Worm (Caenorhabditis elegans): Measurements from ENCODE around the gene C56G2.15.
A peak's percentile ranks its signal among the peaks of the same experiment; 100 is the strongest.

- no peak for TF ChIP-seq snpc-4 (tag; optimal IDR thresholded peaks at IDR 0.05)
- TF ChIP-seq spr-3 (GFP tag; optimal IDR thresholded peaks at IDR 0.05), result no peak
- no peak for TF ChIP-seq ceh-82 (tag; optimal IDR thresholded peaks at IDR 0.05)
- TF ChIP-seq unc-62 (GFP tag; optimal IDR thresholded peaks at IDR 0.05 in 1 of 2), result peak in 1 of 2 experiments; percentile 97
- TF ChIP-seq unc-62 (tag; optimal IDR thresholded peaks at IDR 0.05), result no peak
- TF ChIP-seq ztf-11 (tag; optimal IDR thresholded peaks at IDR 0.05), result no peak
- no peak for TF ChIP-seq ces-1 (GFP tag; optimal IDR thresholded peaks at IDR 0.05)
- TF ChIP-seq F26F4.8 (GFP tag; conservative IDR thresholded peaks at IDR 0.05), result no peak
- TF ChIP-seq lsy-2 (tag; optimal IDR thresholded peaks at IDR 0.05), result no peak
- TF ChIP-seq zag-1 (tag; optimal IDR thresholded peaks at IDR 0.05), result no peak
- no peak for TF ChIP-seq mdl-1 (tag; optimal IDR thresholded peaks at IDR 0.05)
- TF ChIP-seq Y48G9A.11 (GFP tag; IDR thresholded peaks at IDR 0.05), result no peak
- no peak for TF ChIP-seq lin-13 (GFP tag; optimal IDR thresholded peaks at IDR 0.05)
- TF ChIP-seq mes-2 (tag; optimal IDR thresholded peaks at IDR 0.05; ENCODE audit: poor library complexity, severe bottlenecking), result no peak
- no peak for TF ChIP-seq ama-1 (optimal IDR thresholded peaks at IDR 0.05)
Observed at ce11 chrIII:6368524-6368923, 825 bp upstream of the C56G2.15 start.

Data from whole organism, L4 larva.